Fruit fly (Drosophila melanogaster) whole organism, adult: ENCODE results near the gene CG34125.
A peak's percentile ranks its signal among the peaks of the same experiment; 100 is the strongest.

Experiments
- CG12768 ChIP-seq: fragments of 200-800 bp; sonication (Bioruptor generic); optimal IDR thresholded peaks from 2 replicates; lab custom pipeline; 2017; ENCODE audit warnings: missing biosample characterization, missing genetic modification characterization, mild to moderate bottlenecking, moderate library complexity, missing genetic modification reagents
- CG14711 ChIP-seq: fragments of 200-800 bp; sonication (Bioruptor generic); optimal IDR thresholded peaks from 2 replicates; lab custom pipeline; 2018; ENCODE audit warnings: missing biosample characterization, mild to moderate bottlenecking, missing genetic modification characterization, moderate library complexity
- CG1620 ChIP-seq: fragments of 200-800 bp; sonication (Bioruptor generic); optimal IDR thresholded peaks from 2 replicates; lab custom pipeline; 2016; ENCODE audit warnings: missing biosample characterization, missing genetic modification characterization
- CG33017 ChIP-seq: fragments of 200-800 bp; sonication (Bioruptor generic); optimal IDR thresholded peaks from 2 replicates; lab custom pipeline; 2018; ENCODE audit warnings: missing biosample characterization, mild to moderate bottlenecking, missing genetic modification characterization, moderate library complexity
- CG7101 ChIP-seq: fragments of 200-800 bp; sonication (Bioruptor generic); optimal IDR thresholded peaks from 2 replicates; lab custom pipeline; 2018; ENCODE audit warnings: missing biosample characterization, mild to moderate bottlenecking, missing genetic modification characterization, moderate library complexity
- Hr96 ChIP-seq: fragments of 200-800 bp; sonication (Bioruptor generic); optimal IDR thresholded peaks from 2 replicates; lab custom pipeline; 2016; ENCODE audit warnings: missing biosample characterization, missing genetic modification characterization
- Mnt ChIP-seq: fragments of 200-800 bp; sonication (Bioruptor generic); optimal IDR thresholded peaks from 2 replicates; lab custom pipeline; 2016; ENCODE audit warnings: missing biosample characterization, mild to moderate bottlenecking, missing genetic modification characterization
- bab1 ChIP-seq: fragments of 200-800 bp; sonication (Bioruptor generic); optimal IDR thresholded peaks from 3 replicates; lab custom pipeline; 2019; ENCODE audit warnings: missing biosample characterization, mild to moderate bottlenecking, missing genetic modification characterization, moderate library complexity
- kay ChIP-seq: fragments of 200-800 bp; sonication (Bioruptor generic); peaks from one replicate; lab custom pipeline; 2016; ENCODE audit warnings: missing biosample characterization, missing genetic modification characterization, borderline replicate concordance
- pad ChIP-seq: fragments of 200-800 bp; sonication (Bioruptor generic); optimal IDR thresholded peaks from 3 replicates; lab custom pipeline; 2017; ENCODE audit warnings: missing biosample characterization, missing genetic modification characterization, mild to moderate bottlenecking, moderate library complexity, missing genetic modification reagents
- toe ChIP-seq: fragments of 200-800 bp; sonication (Bioruptor generic); optimal IDR thresholded peaks from 2 replicates; lab custom pipeline; 2016; ENCODE audit warnings: missing biosample characterization, missing genetic modification characterization

DNA sequence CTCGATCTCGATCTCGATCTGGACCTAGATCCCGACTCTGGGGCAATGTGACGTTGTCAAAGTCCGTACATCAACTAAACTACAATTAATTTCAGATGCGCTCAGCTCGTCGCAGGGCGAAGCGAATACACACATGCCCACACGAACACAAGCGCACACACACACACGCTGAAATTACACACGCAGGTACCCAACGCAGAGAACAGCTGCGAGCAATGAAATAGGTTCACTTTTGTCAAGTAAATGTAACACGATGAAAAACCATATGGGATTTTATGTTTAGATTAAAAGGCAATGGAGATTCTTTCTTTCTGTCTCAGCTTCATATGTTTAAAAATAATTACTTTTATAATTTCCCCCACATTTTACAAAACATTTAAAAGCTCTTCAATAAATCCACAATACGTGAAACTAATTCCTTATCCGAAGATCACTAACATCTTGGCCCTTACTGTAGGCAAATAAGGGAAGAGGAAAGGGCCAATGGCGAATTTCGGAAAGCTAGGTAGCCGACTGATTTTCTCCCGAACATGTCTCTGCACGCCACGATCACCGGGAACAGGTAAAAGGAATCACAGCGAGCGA lies 34.9 kb downstream of the CG34125 start:
- TF ChIP-seq Mnt (GFP tag; lab: Kevin White, UChicago) = peak; percentile 65
- TF ChIP-seq CG14711 = peak; percentile 76
- peak; percentile 95 for TF ChIP-seq kay (GFP tag; lab: Kevin White, UChicago)
- TF ChIP-seq toe (GFP tag; lab: Kevin White, UChicago) = peak; percentile 80
- TF ChIP-seq pad (GFP tag; lab: Kevin White, UChicago) = peak; percentile 18
- TF ChIP-seq bab1 (GFP tag; lab: Kevin White, UChicago) = peak; percentile 76
- TF ChIP-seq CG1620 (GFP tag; lab: Kevin White, UChicago) = peak; percentile 34
- TF ChIP-seq CG7101 (tag; lab: Kevin White, UChicago) = peak; percentile 92
- peak; percentile 77 for TF ChIP-seq Hr96
- peak; percentile 83 for TF ChIP-seq CG12768 (GFP tag; lab: Kevin White, UChicago)
- peak; percentile 95 for TF ChIP-seq CG33017
